Worm (Caenorhabditis elegans): ENCODE data around the gene praf-3.
A peak's percentile ranks its signal among the peaks of the same experiment; 100 is the strongest.

praf-3 gene

DNA sequence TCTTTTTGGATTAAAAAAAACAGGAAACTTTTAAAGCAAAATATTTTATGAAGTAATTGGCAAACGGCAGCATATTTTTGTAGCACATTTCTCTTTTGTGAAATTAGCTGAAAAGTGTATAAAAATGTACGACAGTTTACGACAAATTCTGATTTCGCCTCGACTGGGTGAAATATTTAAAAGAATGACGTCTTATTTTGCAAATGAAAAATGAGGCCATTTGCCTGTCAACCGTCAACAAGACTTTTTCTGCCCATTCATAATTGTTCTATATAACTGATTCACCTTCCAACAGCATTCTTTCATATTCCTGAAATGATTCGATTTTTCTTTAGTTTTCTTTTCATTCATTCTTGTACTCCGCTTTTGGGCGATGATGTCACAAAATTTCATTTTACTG, 24.2 kb upstream of the praf-3 start, which contains the start of the genes F17E9.2 and col-116:
F17E9.2 (plus strand) TSS at position 301 of the 400 bp plus-strand sequence.
col-116 (plus strand) TSS at position 315 of the 400 bp plus-strand sequence.
- no peak for TF ChIP-seq jun-1 (tag; optimal IDR thresholded peaks at IDR 0.05)
- TF ChIP-seq R02D3.7 (tag; optimal IDR thresholded peaks at IDR 0.05) = no peak
- TF ChIP-seq fos-1 (tag; optimal IDR thresholded peaks at IDR 0.05) = no peak
- no peak for TF ChIP-seq elt-2 (tag; optimal IDR thresholded peaks at IDR 0.05)
- TF ChIP-seq fkh-10 (GFP tag; optimal IDR thresholded peaks at IDR 0.05) = no peak

ce11 chrIV:8357299-8357698, 22.5 kb upstream of the praf-3 start:
- TF ChIP-seq egl-27 (tag; optimal IDR thresholded peaks at IDR 0.05) (no peak), sea-2 (GFP tag; optimal IDR thresholded peaks at IDR 0.05) (no peak), mml-1 (tag; optimal IDR thresholded peaks at IDR 0.05) (no peak), nhr-11 (tag; optimal IDR thresholded peaks at IDR 0.05) (no peak), nhr-28 (tag; optimal IDR thresholded peaks at IDR 0.05) (no peak), snpc-4 (tag; optimal IDR thresholded peaks at IDR 0.05) (no peak), fkh-10 (GFP tag; optimal IDR thresholded peaks at IDR 0.05) (no peak), elt-3 (tag; optimal IDR thresholded peaks at IDR 0.05) (no peak), tbx-2 (tag; optimal IDR thresholded peaks at IDR 0.05) (no peak), nhr-76 (tag; optimal IDR thresholded peaks at IDR 0.05) (no peak), nhr-43 (tag; optimal IDR thresholded peaks at IDR 0.05; ENCODE audit: poor library complexity, severe bottlenecking) (no peak)

DNA sequence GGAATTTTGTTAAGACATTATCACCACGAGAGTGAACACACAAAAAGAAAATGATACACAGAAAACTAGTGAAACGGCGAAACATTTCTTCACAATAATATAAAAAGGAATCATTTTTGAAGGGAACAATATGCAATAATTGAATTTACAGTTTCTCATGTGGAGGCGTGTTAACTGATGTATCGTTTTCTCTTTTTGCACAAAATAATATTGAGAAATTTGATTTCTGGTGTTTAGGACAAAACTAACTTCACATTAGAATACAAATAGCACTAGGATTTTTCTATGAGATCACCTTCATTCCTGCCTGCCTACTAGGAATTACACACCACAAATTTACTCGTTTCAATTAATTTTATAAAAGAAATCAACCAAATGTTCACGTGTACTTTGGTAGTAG, 21.3 kb upstream of the praf-3 start, which contains the start of gene D2096.13:
D2096.13 (minus strand) TSS at position 101 of the 400 bp plus-strand sequence.
- no peak for TF ChIP-seq nhr-237 (tag; optimal IDR thresholded peaks at IDR 0.05)
- TF ChIP-seq mdl-1 (tag; optimal IDR thresholded peaks at IDR 0.05) = no peak
- no peak for TF ChIP-seq nhr-12 (tag; optimal IDR thresholded peaks at IDR 0.05)
- no peak for TF ChIP-seq unc-62 (GFP tag; optimal IDR thresholded peaks at IDR 0.05)
- no peak for TF ChIP-seq nhr-77 (tag; optimal IDR thresholded peaks at IDR 0.05)
- TF ChIP-seq sea-2 (GFP tag; optimal IDR thresholded peaks at IDR 0.05) = no peak
- TF ChIP-seq ceh-82 (tag; optimal IDR thresholded peaks at IDR 0.05) = no peak
- TF ChIP-seq pqm-1 (tag; optimal IDR thresholded peaks at IDR 0.05) = no peak
- TF ChIP-seq snpc-4 (tag; optimal IDR thresholded peaks at IDR 0.05) = no peak

ce11 chrIV:8359716-8360407, 19.9 kb upstream of the praf-3 start, which contains the start of gene D2096.5:
Gene D2096.5 (minus strand): TSS chrIV:8359766.
- TF ChIP-seq lin-15B (tag; optimal IDR thresholded peaks at IDR 0.05) = peak; percentile 23
- TF ChIP-seq pqm-1 (tag; optimal IDR thresholded peaks at IDR 0.05) = peak; percentile 29
- TF ChIP-seq lin-39 (tag; optimal IDR thresholded peaks at IDR 0.05) = no peak
- peak; percentile 31 for TF ChIP-seq nfya-1 (tag; optimal IDR thresholded peaks at IDR 0.05; ENCODE audit: insufficient read depth)
- TF ChIP-seq fkh-2 (tag; optimal IDR thresholded peaks at IDR 0.05) = no peak

DNA sequence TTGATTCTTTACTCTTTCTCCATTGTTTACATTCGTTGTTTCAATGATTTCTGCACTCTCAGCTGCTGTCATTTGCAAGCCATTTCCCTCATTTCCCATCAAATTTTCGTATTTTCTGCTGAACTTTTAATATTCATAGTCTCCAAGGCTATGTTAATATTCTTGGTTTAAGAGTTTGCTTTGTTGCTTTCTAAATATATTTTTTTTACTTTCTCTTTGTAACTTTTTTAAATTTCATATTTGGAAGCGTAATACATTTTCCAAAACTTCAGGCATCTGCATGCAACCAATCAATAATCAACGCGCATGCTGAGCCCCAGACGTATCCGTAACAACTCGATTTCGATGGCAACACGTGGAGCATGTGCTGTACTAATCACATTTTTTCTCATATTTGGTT, 19.0 kb upstream of the praf-3 start, which contains the start of gene sqv-1:
sqv-1 (plus strand) TSS at position 301 of the 400 bp plus-strand sequence.
- no peak for TF ChIP-seq ZK546.5 (tag; optimal IDR thresholded peaks at IDR 0.05)
- peak; percentile 41 for TF ChIP-seq pha-4 (tag; optimal IDR thresholded peaks at IDR 0.05)

- TF ChIP-seq ZK546.5 (tag; optimal IDR thresholded peaks at IDR 0.05) (no peak), lin-15B (tag; optimal IDR thresholded peaks at IDR 0.05) (no peak), nhr-12 (tag; optimal IDR thresholded peaks at IDR 0.05) (no peak), ztf-11 (tag; optimal IDR thresholded peaks at IDR 0.05) (no peak), nhr-77 (tag; optimal IDR thresholded peaks at IDR 0.05) (no peak), fkh-10 (GFP tag; optimal IDR thresholded peaks at IDR 0.05) (no peak), unc-62 (GFP tag; optimal IDR thresholded peaks at IDR 0.05) (no peak), fkh-2 (tag; optimal IDR thresholded peaks at IDR 0.05) (no peak), zag-1 (tag; optimal IDR thresholded peaks at IDR 0.05) (no peak), nfya-1 (tag; optimal IDR thresholded peaks at IDR 0.05; ENCODE audit: insufficient read depth) (no peak), skn-1 (tag; optimal IDR thresholded peaks at IDR 0.05) (no peak), ztf-4 (tag; optimal IDR thresholded peaks at IDR 0.05) (no peak), mdl-1 (tag; optimal IDR thresholded peaks at IDR 0.05) (no peak), nhr-76 (tag; optimal IDR thresholded peaks at IDR 0.05) (no peak), sea-2 (GFP tag; optimal IDR thresholded peaks at IDR 0.05) (no peak), ceh-82 (tag; optimal IDR thresholded peaks at IDR 0.05) (no peak), nhr-43 (tag; optimal IDR thresholded peaks at IDR 0.05; ENCODE audit: poor library complexity, severe bottlenecking) (no peak)
Observed at ce11 chrIV:8363163-8363562, 16.6 kb upstream of the praf-3 start, which contains the start of gene D2096.12. Gene D2096.12 (plus strand): TSS chrIV:8363463.
